Fruit fly (Drosophila melanogaster): ENCODE measurements around the gene D2hgdh.

D2hgdh gene

DNA sequence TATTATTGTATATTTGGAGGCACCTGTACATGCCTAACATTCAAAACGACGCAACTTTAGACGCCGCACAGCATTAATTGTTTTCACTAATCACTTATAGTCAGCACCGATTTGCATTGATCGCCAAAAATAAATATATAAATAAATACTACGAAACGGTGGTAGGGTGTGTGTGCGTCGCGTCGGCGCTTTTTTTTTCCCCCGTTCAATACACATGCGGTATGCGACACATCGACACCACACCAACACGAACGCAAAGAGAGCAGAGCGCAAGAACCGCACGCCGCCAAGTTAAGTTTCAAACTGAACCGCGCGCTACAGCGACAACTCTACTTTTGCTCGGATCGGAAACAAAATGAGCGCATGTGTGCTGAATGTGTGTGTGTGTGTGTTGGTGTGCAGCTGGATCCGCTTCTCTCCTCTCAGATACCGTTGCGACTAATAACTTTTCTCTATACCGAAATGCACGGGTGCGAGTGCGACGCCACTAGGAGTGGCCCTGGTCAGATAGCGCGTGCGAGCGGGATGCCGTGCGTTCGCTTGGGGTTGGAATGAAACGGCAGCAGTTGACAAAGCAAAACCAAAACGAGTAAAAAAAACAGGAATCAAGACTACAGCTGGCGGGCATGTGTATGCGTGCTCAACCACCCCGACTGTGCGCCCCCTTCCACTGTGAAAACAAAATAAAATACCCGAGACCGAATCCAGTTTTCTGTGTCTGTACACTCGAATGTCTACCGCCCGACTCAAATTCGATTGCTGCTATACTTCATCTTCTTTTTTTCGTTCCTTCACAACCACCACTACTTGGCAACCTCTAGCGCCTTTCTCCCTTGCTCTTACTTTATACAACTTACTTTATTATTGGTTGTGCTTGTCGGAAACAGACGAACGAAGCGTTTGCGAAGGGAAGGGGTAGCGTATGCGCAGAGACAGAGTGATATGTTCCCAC, 18.0 kb upstream of the D2hgdh start, which contains the start of gene ph-d (continued):
- TF ChIP-seq Nf-YA (GFP tag; IDR thresholded peaks at IDR 0.05) (no peak), sens (GFP tag) (peak; percentile 92), CG13123 (GFP tag; optimal IDR thresholded peaks at IDR 0.05) (peak; percentile 3), bsh (GFP tag; optimal IDR thresholded peaks at IDR 0.05) (peak; percentile 55 to 71), sqz (GFP tag; optimal IDR thresholded peaks at IDR 0.05) (peak; percentile 97), CG6854 (GFP tag; optimal IDR thresholded peaks at IDR 0.05) (no peak), CG30403 (GFP tag; optimal IDR thresholded peaks at IDR 0.05) (peak; percentile 42), CG30020 (tag; optimal IDR thresholded peaks at IDR 0.05) (no peak), CG4404 (GFP tag; IDR thresholded peaks at IDR 0.05) (no peak), CG3847 (GFP tag; IDR thresholded peaks at IDR 0.05) (no peak), CG9437 (GFP tag; optimal IDR thresholded peaks at IDR 0.05) (peak; percentile 25), eyg (GFP tag; optimal IDR thresholded peaks at IDR 0.05) (no peak), Bteb2 (GFP tag; optimal IDR thresholded peaks at IDR 0.05) (no peak), CG10565 (GFP tag; optimal IDR thresholded peaks at IDR 0.05) (no peak), otp (GFP tag; IDR thresholded peaks at IDR 0.05) (no peak), CG3726 (GFP tag; IDR thresholded peaks at IDR 0.05) (no peak), PHDP (tag; optimal IDR thresholded peaks at IDR 0.05) (peak; percentile 52), jing (GFP tag; optimal IDR thresholded peaks at IDR 0.05) (no peak), YL-1 (GFP tag; optimal IDR thresholded peaks at IDR 0.05) (peak; percentile 27), CG14050 (GFP tag; IDR thresholded peaks at IDR 0.05) (no peak), slbo (GFP tag; IDR thresholded peaks at IDR 0.05) (peak; percentile 55), tap (tag; optimal IDR thresholded peaks at IDR 0.05) (peak; percentile 18), corto (GFP tag; optimal IDR thresholded peaks at IDR 0.05) (no peak), ttk (GFP tag; IDR thresholded peaks at IDR 0.05) (peak; percentile 26), salm (tag; optimal IDR thresholded peaks at IDR 0.05) (peak; percentile 32), Trl (optimal IDR thresholded peaks at IDR 0.05) (peak; percentile 71 to 85), Trl (GFP tag; optimal IDR thresholded peaks at IDR 0.05) (peak; percentile 27), Hr3 (GFP tag; optimal IDR thresholded peaks at IDR 0.05) (no peak), bowl (GFP tag; IDR thresholded peaks at IDR 0.05) (no peak), Lpt (GFP tag; optimal IDR thresholded peaks at IDR 0.05) (peak; percentile 87), pum (GFP tag; optimal IDR thresholded peaks at IDR 0.05) (no peak), unpg (GFP tag; optimal IDR thresholded peaks at IDR 0.05) (peak; percentile 54), CG11456 (GFP tag; IDR thresholded peaks at IDR 0.05) (peak; percentile 39; the same call in 1 of the 3 replicates), gem (tag; optimal IDR thresholded peaks at IDR 0.05) (peak; percentile 74), yki (optimal IDR thresholded peaks at IDR 0.05) (no peak), CG1832 (GFP tag; optimal IDR thresholded peaks at IDR 0.05) (peak; percentile 98), CG13424 (tag; optimal IDR thresholded peaks at IDR 0.05) (peak; percentile 3), chinmo (GFP tag; IDR thresholded peaks at IDR 0.05; ENCODE audit: partially characterized antibody) (peak; percentile 95; the same call in 3 of the 4 replicates), BEAF-32 (GFP tag; optimal IDR thresholded peaks at IDR 0.05) (no peak), HmgD (GFP tag; optimal IDR thresholded peaks at IDR 0.05) (peak; percentile 58), CG10979 (tag; optimal IDR thresholded peaks at IDR 0.05) (peak; percentile 58), CG4282 (GFP tag; optimal IDR thresholded peaks at IDR 0.05) (no peak), stc (GFP tag; IDR thresholded peaks at IDR 0.05) (0 out of 2 replicates have a peak, but pooled peaks have one; percentile 8), Nf-YC (tag; optimal IDR thresholded peaks at IDR 0.05) (peak; percentile 95), jigr1 (GFP tag; IDR thresholded peaks at IDR 0.05) (no peak), pita (GFP tag; optimal IDR thresholded peaks at IDR 0.05) (no peak), fd96Cb (tag; optimal IDR thresholded peaks at IDR 0.05) (peak; percentile 50), B-H1 (GFP tag; IDR thresholded peaks at IDR 0.05) (peak; percentile 10; the same call in 1 of the 3 replicates), CG13624 (GFP tag; optimal IDR thresholded peaks at IDR 0.05) (no peak), Gsc (GFP tag; IDR thresholded peaks at IDR 0.05) (no peak)
